Fruit fly (Drosophila melanogaster) whole organism, embryonic: Measurements from ENCODE around the gene uif.

Experiments used
- B-H1 ChIP-seq: fragments of 200-800 bp; sonication (Bioruptor generic); IDR thresholded peaks from 3 replicates; pipeline ENCODE4 v1.3.6; 2022; ENCODE audit warnings: missing biosample characterization, missing genetic modification characterization
- CG10431 ChIP-seq: fragments of 200-800 bp; sonication (Bioruptor generic); optimal IDR thresholded peaks from 3 replicates; lab custom pipeline; 2018; ENCODE audit warnings: missing biosample characterization, mild to moderate bottlenecking, missing genetic modification characterization
- CG10543 ChIP-seq: fragments of 200-800 bp; sonication (Bioruptor generic); optimal IDR thresholded peaks from 3 replicates; lab custom pipeline; 2017; ENCODE audit warnings: missing biosample characterization, mild to moderate bottlenecking, missing genetic modification characterization, moderate library complexity
- CG10979 ChIP-seq: fragments of 200-800 bp; sonication (Bioruptor generic); optimal IDR thresholded peaks from 2 replicates; lab custom pipeline; 2018; ENCODE audit warnings: missing biosample characterization, mild to moderate bottlenecking, missing genetic modification characterization, moderate library complexity
- CG11456 ChIP-seq: fragments of 200-800 bp; sonication (Bioruptor generic); IDR thresholded peaks from 3 replicates; pipeline ENCODE4 v1.3.6; 2022; ENCODE audit warnings: missing biosample characterization, missing genetic modification characterization
- CG11695 ChIP-seq: fragments of 200-800 bp; sonication (Bioruptor generic); IDR thresholded peaks from 3 replicates; pipeline ENCODE4 v1.3.6; 2022; ENCODE audit warnings: missing biosample characterization, missing genetic modification characterization
- CG12744 ChIP-seq: fragments of 200-800 bp; sonication (Bioruptor generic); optimal IDR thresholded peaks from 2 replicates; lab custom pipeline; 2016; ENCODE audit warnings: missing biosample characterization, missing genetic modification characterization
- CG12769 ChIP-seq: fragments of 200-800 bp; sonication (Bioruptor generic); optimal IDR thresholded peaks from 2 replicates; lab custom pipeline; 2019; ENCODE audit warnings: missing biosample characterization, mild to moderate bottlenecking, missing genetic modification characterization, moderate library complexity
- CG12942 ChIP-seq: fragments of 200-800 bp; sonication (Bioruptor generic); optimal IDR thresholded peaks from 3 replicates; lab custom pipeline; 2016; ENCODE audit warnings: missing biosample characterization, missing genetic modification characterization
- CG15011 ChIP-seq: fragments of 200-800 bp; sonication (Bioruptor generic); optimal IDR thresholded peaks from 3 replicates; lab custom pipeline; 2018; ENCODE audit warnings: missing biosample characterization, mild to moderate bottlenecking, missing genetic modification characterization
- CG17186 ChIP-seq: fragments of 200-800 bp; sonication (Bioruptor generic); optimal IDR thresholded peaks from 3 replicates; lab custom pipeline; 2017; ENCODE audit warnings: missing biosample characterization, missing genetic modification reagents, missing genetic modification characterization
- CG1832 ChIP-seq: fragments of 200-800 bp; sonication (Bioruptor generic); optimal IDR thresholded peaks from 2 replicates; lab custom pipeline; 2017; ENCODE audit warnings: missing biosample characterization, mild to moderate bottlenecking, missing genetic modification characterization, inconsistent platforms
- CG18476 ChIP-seq: fragments of 200-800 bp; sonication (Bioruptor generic); optimal IDR thresholded peaks from 2 replicates; lab custom pipeline; 2016; ENCODE audit warnings: missing biosample characterization, mild to moderate bottlenecking, missing genetic modification characterization
- CG2116 ChIP-seq: fragments of 200-800 bp; sonication (Bioruptor generic); optimal IDR thresholded peaks from 3 replicates; lab custom pipeline; 2018; ENCODE audit warnings: missing biosample characterization, mild to moderate bottlenecking, missing genetic modification characterization
- CG31365 ChIP-seq: fragments of 200-800 bp; sonication (Bioruptor generic); optimal IDR thresholded peaks from 2 replicates; lab custom pipeline; 2018; ENCODE audit warnings: missing biosample characterization, mild to moderate bottlenecking, missing genetic modification characterization
- CG3995 ChIP-seq: fragments of 200-800 bp; sonication (Bioruptor generic); optimal IDR thresholded peaks from 3 replicates; lab custom pipeline; 2016; ENCODE audit warnings: missing biosample characterization, missing genetic modification characterization
- CG4730 ChIP-seq: fragments of 200-800 bp; sonication (Bioruptor generic); IDR thresholded peaks from 2 replicates; pipeline ENCODE4 v1.3.6; 2022; ENCODE audit warnings: missing biosample characterization, missing genetic modification characterization
- CTCF ChIP-seq: fragments of 200-800 bp; sonication (Bioruptor generic); optimal IDR thresholded peaks from 2 replicates; lab custom pipeline; 2017; ENCODE audit warnings: missing biosample characterization, mild to moderate bottlenecking, missing genetic modification characterization, moderate library complexity
- Chrac-16 ChIP-seq: fragments of 200-800 bp; sonication (Bioruptor generic); optimal IDR thresholded peaks from 3 replicates; lab custom pipeline; 2016; ENCODE audit warnings: missing biosample characterization, missing genetic modification characterization
- CkIIα-i1 ChIP-seq: fragments of 200-800 bp; sonication (Bioruptor generic); IDR thresholded peaks from 2 replicates; pipeline ENCODE4 v1.3.6; 2022; ENCODE audit warnings: missing biosample characterization, missing genetic modification characterization
- HHEX ChIP-seq: fragments of 200-800 bp; sonication (Bioruptor generic); optimal IDR thresholded peaks from 3 replicates; lab custom pipeline; 2017; ENCODE audit warnings: missing biosample characterization, mild to moderate bottlenecking, missing genetic modification characterization, missing genetic modification reagents
- HmgD ChIP-seq: fragments of 200-800 bp; sonication (Bioruptor generic); optimal IDR thresholded peaks from 3 replicates; lab custom pipeline; 2016; ENCODE audit warnings: missing biosample characterization, missing genetic modification characterization
- HmgZ ChIP-seq: fragments of 200-800 bp; sonication (Bioruptor generic); optimal IDR thresholded peaks from 2 replicates; lab custom pipeline; 2018; ENCODE audit warnings: missing biosample characterization, mild to moderate bottlenecking, missing genetic modification characterization
- Hmr ChIP-seq: fragments of 200-800 bp; sonication (Bioruptor generic); optimal IDR thresholded peaks from 3 replicates; lab custom pipeline; 2017; ENCODE audit warnings: mild to moderate bottlenecking, missing biosample characterization, missing genetic modification reagents, missing genetic modification characterization
- MTF-1 ChIP-seq: fragments of 200-800 bp; sonication (Bioruptor generic); optimal IDR thresholded peaks from 2 replicates; lab custom pipeline; 2018; ENCODE audit warnings: missing biosample characterization, mild to moderate bottlenecking, missing genetic modification characterization, borderline replicate concordance
- Med ChIP-seq: fragments of 200-800 bp; sonication (Bioruptor generic); peaks from one replicate; lab custom pipeline; 2016; ENCODE audit warnings: missing biosample characterization, missing genetic modification characterization, mild to moderate bottlenecking, inconsistent platforms, moderate library complexity
- Mes4 ChIP-seq: fragments of 200-800 bp; sonication (Bioruptor generic); optimal IDR thresholded peaks from 2 replicates; lab custom pipeline; 2016; ENCODE audit warnings: missing biosample characterization, missing genetic modification characterization
- NC2β ChIP-seq: fragments of 200-800 bp; sonication (Bioruptor generic); optimal IDR thresholded peaks from 2 replicates; lab custom pipeline; 2016; ENCODE audit warnings: missing biosample characterization, missing genetic modification characterization
- Nf-YC ChIP-seq: fragments of 200-800 bp; optimal IDR thresholded peaks from 3 replicates; lab custom pipeline; 2019; ENCODE audit warnings: missing biosample characterization, mild to moderate bottlenecking, missing genetic modification characterization, moderate library complexity
- Trl ChIP-seq, 3 experiments: fragments of >200 bp in 2 of 3; fragments of 200-800 bp in 1 of 3; sonication (Bioruptor generic) in 1 of 3; optimal IDR thresholded peaks; 2 replicates in 1 of 3; 3 replicates in 2 of 3; lab custom pipeline; 2016 to 2017; ENCODE audit warnings: missing biosample characterization in 1 of 3, missing genetic modification characterization in 1 of 3
- abd-A ChIP-seq: fragments of 200-800 bp; sonication (Bioruptor generic); optimal IDR thresholded peaks from 3 replicates; lab custom pipeline; 2019; ENCODE audit warnings: missing biosample characterization, mild to moderate bottlenecking, missing genetic modification characterization, moderate library complexity
- ap ChIP-seq: fragments of 200-800 bp; sonication (Bioruptor generic); IDR thresholded peaks from 2 replicates; pipeline ENCODE4 v1.3.6; 2022; ENCODE audit warnings: missing biosample characterization, missing genetic modification characterization
- chn ChIP-seq: fragments of 200-800 bp; sonication (Bioruptor generic); optimal IDR thresholded peaks from 2 replicates; lab custom pipeline; 2016; ENCODE audit warnings: missing biosample characterization, missing genetic modification characterization
- fd64A ChIP-seq: fragments of 200-800 bp; sonication (Bioruptor generic); optimal IDR thresholded peaks from 3 replicates; lab custom pipeline; 2018; ENCODE audit warnings: missing biosample characterization, mild to moderate bottlenecking, missing genetic modification characterization
- mirr ChIP-seq: fragments of 200-800 bp; sonication (Bioruptor generic); optimal IDR thresholded peaks from 3 replicates; lab custom pipeline; 2018; ENCODE audit warnings: missing biosample characterization, mild to moderate bottlenecking, missing genetic modification characterization
- nmo ChIP-seq: fragments of 200-800 bp; sonication (Bioruptor generic); optimal IDR thresholded peaks from 2 replicates; lab custom pipeline; 2018; ENCODE audit warnings: missing biosample characterization, mild to moderate bottlenecking, missing genetic modification characterization, moderate library complexity
- org-1 ChIP-seq: fragments of 200-800 bp; sonication (Bioruptor generic); optimal IDR thresholded peaks from 2 replicates; lab custom pipeline; 2017; ENCODE audit warnings: missing biosample characterization, missing genetic modification characterization
- salm ChIP-seq: fragments of 200-800 bp; sonication (Bioruptor generic); optimal IDR thresholded peaks from 2 replicates; lab custom pipeline; 2018; ENCODE audit warnings: missing biosample characterization, mild to moderate bottlenecking, missing genetic modification characterization
- sens-2 ChIP-seq: fragments of 200-800 bp; sonication (Bioruptor generic); IDR thresholded peaks from 2 replicates; pipeline ENCODE4 v1.3.6; 2022; ENCODE audit warnings: missing biosample characterization, missing genetic modification characterization
- so ChIP-seq: fragments of 200-800 bp; sonication (Bioruptor generic); IDR thresholded peaks from 3 replicates; pipeline ENCODE4 v1.3.6; 2022; ENCODE audit warnings: missing biosample characterization, missing genetic modification characterization
- sob ChIP-seq: fragments of 200-800 bp; sonication (Bioruptor generic); IDR thresholded peaks from 2 replicates; pipeline ENCODE4 v1.3.6; 2022; ENCODE audit warnings: missing biosample characterization, missing genetic modification characterization
- sqz ChIP-seq: fragments of 200-800 bp; sonication (Bioruptor generic); optimal IDR thresholded peaks from 3 replicates; lab custom pipeline; 2018; ENCODE audit warnings: missing biosample characterization, mild to moderate bottlenecking, missing genetic modification characterization
- tgo ChIP-seq: fragments of 200-800 bp; sonication (Bioruptor generic); IDR thresholded peaks from 3 replicates; pipeline ENCODE4 v1.3.6; 2022; ENCODE audit warnings: missing biosample characterization, missing genetic modification characterization
- trem ChIP-seq: fragments of 200-800 bp; optimal IDR thresholded peaks from 3 replicates; lab custom pipeline; 2019; ENCODE audit warnings: missing biosample characterization, mild to moderate bottlenecking, missing genetic modification characterization, moderate library complexity
- tup ChIP-seq: fragments of 200-800 bp; sonication (Bioruptor generic); optimal IDR thresholded peaks from 2 replicates; lab custom pipeline; 2016; ENCODE audit warnings: missing biosample characterization, mild to moderate bottlenecking, missing genetic modification characterization, moderate library complexity
- unpg ChIP-seq: fragments of 200-800 bp; sonication (Bioruptor generic); optimal IDR thresholded peaks from 3 replicates; lab custom pipeline; 2018; ENCODE audit warnings: missing biosample characterization, mild to moderate bottlenecking, missing genetic modification characterization, moderate library complexity
- usp ChIP-seq: fragments of >200 bp; optimal IDR thresholded peaks from 2 replicates; lab custom pipeline; 2017; ENCODE audit warnings: missing biosample characterization, missing genetic modification characterization
- wek ChIP-seq: fragments of 200-800 bp; sonication (Bioruptor generic); optimal IDR thresholded peaks from 3 replicates; lab custom pipeline; 2018; ENCODE audit warnings: missing biosample characterization, mild to moderate bottlenecking, missing genetic modification characterization, moderate library complexity
- yki ChIP-seq: fragments of >200 bp; optimal IDR thresholded peaks from 3 replicates; lab custom pipeline; 2018
- z ChIP-seq: fragments of 200-800 bp; sonication (Bioruptor generic); IDR thresholded peaks from 3 replicates; pipeline ENCODE4 v1.3.6; 2022; ENCODE audit warnings: missing biosample characterization, missing genetic modification characterization

uif gene

dm6 chr2L:7043039-7043905 is 33.1 kb upstream of the uif start (continued):
- no peak for TF ChIP-seq sens-2 (GFP tag; lab: Robert Waterston, UW)
- no peak for TF ChIP-seq CG12744 (GFP tag; lab: Kevin White, UChicago)
- no peak for TF ChIP-seq trem (tag; lab: Kevin White, UChicago)
- TF ChIP-seq CG12769 (tag; lab: Kevin White, UChicago): peak; percentile 20
- no peak for TF ChIP-seq CG4730 (GFP tag; lab: Robert Waterston, UW)
- no peak; the same call in 1 of the 2 replicates for TF ChIP-seq CkIIα-i1
- peak; percentile 7 for TF ChIP-seq CG18476 (GFP tag; lab: Kevin White, UChicago)
- peak; percentile 2 for TF ChIP-seq CG12942 (GFP tag; lab: Kevin White, UChicago)
- TF ChIP-seq so (GFP tag; lab: Robert Waterston, UW): 0 out of 3 replicates have a peak, but pooled peaks have one; percentile 41
- peak; percentile 65 for TF ChIP-seq z (GFP tag; lab: Robert Waterston, UW)
- peak; percentile 58 for TF ChIP-seq CG10431 (GFP tag; lab: Kevin White, UChicago)
- TF ChIP-seq Nf-YC (tag; lab: Kevin White, UChicago): no peak
- TF ChIP-seq HHEX (GFP tag; lab: Kevin White, UChicago): no peak
- no peak for TF ChIP-seq tgo (GFP tag; lab: Robert Waterston, UW)
- peak; percentile 41 for TF ChIP-seq wek
- no peak for TF ChIP-seq CG1832 (GFP tag; lab: Kevin White, UChicago)
- peak; percentile 1 for TF ChIP-seq Hmr (GFP tag; lab: Kevin White, UChicago)
- no peak for TF ChIP-seq Trl (optimal IDR thresholded peaks at IDR 0.05; lab: Kevin White, UChicago)
- TF ChIP-seq Trl (GFP tag; optimal IDR thresholded peaks at IDR 0.05; lab: Kevin White, UChicago): peak; percentile 17
- no peak for TF ChIP-seq CG10543 (GFP tag; lab: Kevin White, UChicago)
- TF ChIP-seq B-H1 (GFP tag; lab: Robert Waterston, UW): peak; percentile 9; the same call in 1 of the 3 replicates
- TF ChIP-seq usp (GFP tag; lab: Kevin White, UChicago): no peak
- peak; percentile 17 for TF ChIP-seq MTF-1 (GFP tag; lab: Kevin White, UChicago)
- TF ChIP-seq CG15011 (GFP tag; lab: Kevin White, UChicago): no peak
- TF ChIP-seq CG10979: no peak
- TF ChIP-seq HmgZ (tag; lab: Kevin White, UChicago): no peak
- TF ChIP-seq tup (GFP tag; lab: Kevin White, UChicago): no peak
- no peak for TF ChIP-seq salm (tag; lab: Kevin White, UChicago)
- no peak for TF ChIP-seq ap (GFP tag; lab: Robert Waterston, UW)
- TF ChIP-seq sqz (GFP tag; lab: Kevin White, UChicago): peak; percentile 69
- no peak for TF ChIP-seq chn (GFP tag; lab: Kevin White, UChicago)
- TF ChIP-seq CG31365 (tag; lab: Kevin White, UChicago): no peak
- TF ChIP-seq CG17186 (GFP tag; lab: Kevin White, UChicago): no peak
- no peak for TF ChIP-seq nmo
- no peak for TF ChIP-seq mirr (GFP tag; lab: Kevin White, UChicago)
- TF ChIP-seq CG2116 (GFP tag; lab: Kevin White, UChicago): peak; percentile 8
- no peak for TF ChIP-seq CTCF (GFP tag; lab: Kevin White, UChicago)
- peak; percentile 32; the same call in 1 of the 2 replicates for TF ChIP-seq sob
- peak; percentile 78 for TF ChIP-seq Med
- TF ChIP-seq abd-A (tag; lab: Kevin White, UChicago): no peak
- TF ChIP-seq Mes4: peak; percentile 52
- TF ChIP-seq CG3995 (GFP tag; lab: Kevin White, UChicago): no peak
- TF ChIP-seq org-1 (GFP tag; lab: Kevin White, UChicago): no peak
- TF ChIP-seq yki (lab: Kevin White, UChicago): no peak
- no peak for TF ChIP-seq Chrac-16 (GFP tag; lab: Kevin White, UChicago)
- TF ChIP-seq CG11695 (GFP tag; lab: Robert Waterston, UW): no peak
- TF ChIP-seq fd64A: peak; percentile 40
- TF ChIP-seq NC2β (GFP tag; lab: Kevin White, UChicago): peak; percentile 33
- TF ChIP-seq unpg: peak; percentile 21
- no peak for TF ChIP-seq CG11456
- TF ChIP-seq HmgD: no peak
